Worm (Caenorhabditis elegans) whole organism, L3 larva: ENCODE results near the gene twk-11.

Experiments
- R02D3.7 ChIP-seq: fragments of 150-350 bp; optimal IDR thresholded peaks from 2 replicates; lab custom pipeline; 2014; ENCODE audit warnings: missing biosample characterization, missing genetic modification characterization
- ZK546.5 ChIP-seq: sonication (generic microtip); optimal IDR thresholded peaks from 2 replicates; lab custom pipeline; 2017; ENCODE audit warnings: missing biosample characterization, missing genetic modification characterization
- aly-2 ChIP-seq: fragments of 150-350 bp; optimal IDR thresholded peaks from 2 replicates; lab custom pipeline; 2014; ENCODE audit warnings: missing biosample characterization, missing genetic modification characterization
- ama-1 ChIP-seq: fragments of 150-350 bp; optimal IDR thresholded peaks from 2 replicates; lab custom pipeline; 2018
- ceh-16 ChIP-seq: sonication (generic microtip); optimal IDR thresholded peaks from 2 replicates; lab custom pipeline; 2017; ENCODE audit warnings: missing biosample characterization, missing genetic modification characterization
- ceh-28 ChIP-seq: fragments of 150-350 bp; optimal IDR thresholded peaks from 2 replicates; lab custom pipeline; 2014; ENCODE audit warnings: missing biosample characterization, missing genetic modification reagents, missing genetic modification characterization
- ceh-82 ChIP-seq: fragments of 150-350 bp; optimal IDR thresholded peaks from 2 replicates; lab custom pipeline; 2014; ENCODE audit warnings: missing biosample characterization, missing genetic modification characterization
- ceh-9 ChIP-seq: sonication (generic microtip); optimal IDR thresholded peaks from 2 replicates; lab custom pipeline; 2018; ENCODE audit warnings: missing biosample characterization, missing genetic modification characterization
- daf-12 ChIP-seq: fragments of 150-350 bp; optimal IDR thresholded peaks from 2 replicates; lab custom pipeline; 2014; ENCODE audit warnings: missing biosample characterization, missing genetic modification reagents, missing genetic modification characterization
- egl-27 ChIP-seq: sonication (generic microtip); optimal IDR thresholded peaks from 4 replicates; lab custom pipeline; 2017; ENCODE audit warnings: missing biosample characterization, missing genetic modification reagents, missing genetic modification characterization
- egl-5 ChIP-seq: fragments of 150-350 bp; optimal IDR thresholded peaks from 2 replicates; lab custom pipeline; 2017; ENCODE audit warnings: missing biosample characterization, missing genetic modification reagents, missing genetic modification characterization, inconsistent platforms
- elt-1 ChIP-seq: fragments of 150-350 bp; optimal IDR thresholded peaks from 2 replicates; lab custom pipeline; 2014; ENCODE audit warnings: missing biosample characterization, missing genetic modification characterization
- elt-2 ChIP-seq: sonication (generic microtip); optimal IDR thresholded peaks from 2 replicates; lab custom pipeline; 2016; ENCODE audit warnings: missing genetic modification reagents, mild to moderate bottlenecking, missing genetic modification characterization, missing compliant biosample characterization
- elt-3 ChIP-seq, 3 experiments: fragments of 150-350 bp in 1 of 3; sonication (generic microtip) in 2 of 3; optimal IDR thresholded peaks; 2 replicates in 2 of 3; 4 replicates in 1 of 3; lab custom pipeline; 2014 to 2017; ENCODE audit warnings: missing biosample characterization in 3 of 3, missing genetic modification characterization in 3 of 3
- eor-1 ChIP-seq, 2 experiments: fragments of 150-350 bp; optimal IDR thresholded peaks; 2 replicates each; lab custom pipeline; 2014 to 2018; ENCODE audit warnings: missing biosample characterization in 2 of 2, missing genetic modification characterization in 2 of 2
- fkh-10 ChIP-seq: sonication (generic microtip); optimal IDR thresholded peaks from 2 replicates; lab custom pipeline; 2017; ENCODE audit warnings: missing biosample characterization, missing genetic modification reagents, missing genetic modification characterization
- fkh-2 ChIP-seq: fragments of 150-350 bp; optimal IDR thresholded peaks from 2 replicates; lab custom pipeline; 2014; ENCODE audit warnings: missing biosample characterization, missing genetic modification reagents, missing genetic modification characterization
- fos-1 ChIP-seq: fragments of 150-350 bp; optimal IDR thresholded peaks from 2 replicates; lab custom pipeline; 2014; ENCODE audit warnings: missing biosample characterization, missing genetic modification characterization
- hmg-11 ChIP-seq: sonication (generic microtip); optimal IDR thresholded peaks from 2 replicates; lab custom pipeline; 2016; ENCODE audit warnings: missing genetic modification characterization, missing compliant biosample characterization
- jun-1 ChIP-seq: fragments of 150-350 bp; optimal IDR thresholded peaks from 2 replicates; lab custom pipeline; 2014; ENCODE audit warnings: missing biosample characterization, missing genetic modification reagents, missing genetic modification characterization
- lin-15B ChIP-seq: fragments of 150-350 bp; optimal IDR thresholded peaks from 2 replicates; lab custom pipeline; 2014; ENCODE audit warnings: missing biosample characterization, missing genetic modification characterization
- lin-39 ChIP-seq: fragments of 150-350 bp; optimal IDR thresholded peaks from 2 replicates; lab custom pipeline; 2018; ENCODE audit warnings: missing biosample characterization, missing genetic modification reagents, missing genetic modification characterization
- lsy-12 ChIP-seq: sonication (generic microtip); optimal IDR thresholded peaks from 2 replicates; lab custom pipeline; 2016; ENCODE audit warnings: mild to moderate bottlenecking, missing genetic modification characterization, missing compliant biosample characterization
- mdl-1 ChIP-seq: fragments of 150-350 bp; optimal IDR thresholded peaks from 2 replicates; lab custom pipeline; 2014; ENCODE audit warnings: missing biosample characterization, missing genetic modification characterization
- mml-1 ChIP-seq: fragments of 150-350 bp; sonication (generic microtip); optimal IDR thresholded peaks from 3 replicates; lab custom pipeline; 2014; ENCODE audit warnings: missing biosample characterization, missing genetic modification characterization
- nfya-1 ChIP-seq: sonication (generic microtip); optimal IDR thresholded peaks from 2 replicates; lab custom pipeline; 2017; ENCODE audit warnings: missing genetic modification characterization, mild to moderate bottlenecking, missing compliant biosample characterization, antibody characterized with exemption, moderate library complexity; ENCODE audit not compliant: insufficient read depth
- nhr-11 ChIP-seq: fragments of 150-350 bp; optimal IDR thresholded peaks from 2 replicates; lab custom pipeline; 2014; ENCODE audit warnings: missing biosample characterization, missing genetic modification characterization
- nhr-12 ChIP-seq: fragments of 150-350 bp; optimal IDR thresholded peaks from 2 replicates; lab custom pipeline; 2014; ENCODE audit warnings: missing biosample characterization, missing genetic modification characterization
- nhr-23 ChIP-seq: fragments of 150-350 bp; optimal IDR thresholded peaks from 2 replicates; lab custom pipeline; 2014; ENCODE audit warnings: missing biosample characterization, missing genetic modification reagents, missing genetic modification characterization
- nhr-237 ChIP-seq: fragments of 150-350 bp; optimal IDR thresholded peaks from 2 replicates; lab custom pipeline; 2014; ENCODE audit warnings: missing biosample characterization, missing genetic modification characterization
- nhr-25 ChIP-seq: sonication (generic microtip); optimal IDR thresholded peaks from 2 replicates; lab custom pipeline; 2017; ENCODE audit warnings: missing biosample characterization, missing genetic modification characterization
- nhr-28 ChIP-seq: fragments of 150-350 bp; optimal IDR thresholded peaks from 2 replicates; lab custom pipeline; 2014; ENCODE audit warnings: missing biosample characterization, missing genetic modification characterization
- nhr-43 ChIP-seq: sonication (generic microtip); optimal IDR thresholded peaks from 2 replicates; lab custom pipeline; 2016; ENCODE audit warnings: mild to moderate bottlenecking, missing genetic modification characterization, missing compliant biosample characterization; ENCODE audit not compliant: poor library complexity, severe bottlenecking
- nhr-67 ChIP-seq: fragments of 150-350 bp; optimal IDR thresholded peaks from 2 replicates; lab custom pipeline; 2014; ENCODE audit warnings: missing biosample characterization, missing genetic modification characterization
- nhr-76 ChIP-seq: fragments of 150-350 bp; sonication (generic microtip); optimal IDR thresholded peaks from 5 replicates; lab custom pipeline; 2014; ENCODE audit warnings: missing biosample characterization, missing genetic modification characterization
- nhr-77 ChIP-seq: fragments of 150-350 bp; optimal IDR thresholded peaks from 2 replicates; lab custom pipeline; 2014; ENCODE audit warnings: missing biosample characterization, missing genetic modification characterization
- pha-4 ChIP-seq: fragments of 150-350 bp; optimal IDR thresholded peaks from 2 replicates; lab custom pipeline; 2014; ENCODE audit warnings: missing biosample characterization, missing genetic modification reagents, missing genetic modification characterization
- pqm-1 ChIP-seq: fragments of 150-350 bp; optimal IDR thresholded peaks from 2 replicates; lab custom pipeline; 2017; ENCODE audit warnings: missing biosample characterization, missing genetic modification characterization, inconsistent platforms
- sea-2 ChIP-seq: fragments of 150-350 bp; sonication (generic microtip); optimal IDR thresholded peaks from 4 replicates; lab custom pipeline; 2014; ENCODE audit warnings: missing biosample characterization, missing genetic modification reagents, missing genetic modification characterization
- skn-1 ChIP-seq: fragments of 150-350 bp; optimal IDR thresholded peaks from 2 replicates; lab custom pipeline; 2014; ENCODE audit warnings: missing biosample characterization, missing genetic modification characterization
- snpc-4 ChIP-seq: fragments of 150-350 bp; optimal IDR thresholded peaks from 2 replicates; lab custom pipeline; 2014; ENCODE audit warnings: missing biosample characterization, missing genetic modification characterization
- tbx-2 ChIP-seq: sonication (generic microtip); optimal IDR thresholded peaks from 2 replicates; lab custom pipeline; 2016; ENCODE audit warnings: mild to moderate bottlenecking, missing genetic modification characterization, missing compliant biosample characterization
- unc-39 ChIP-seq: sonication (generic microtip); optimal IDR thresholded peaks from 4 replicates; lab custom pipeline; 2017; ENCODE audit warnings: missing biosample characterization, missing genetic modification characterization
- unc-62 ChIP-seq: fragments of 150-350 bp; sonication (generic microtip); optimal IDR thresholded peaks from 4 replicates; lab custom pipeline; 2014; ENCODE audit warnings: missing biosample characterization, missing genetic modification reagents, missing genetic modification characterization
- zag-1 ChIP-seq: fragments of 150-350 bp; optimal IDR thresholded peaks from 2 replicates; lab custom pipeline; 2014; ENCODE audit warnings: missing biosample characterization, missing genetic modification characterization
- ztf-11 ChIP-seq: fragments of 150-350 bp; optimal IDR thresholded peaks from 2 replicates; lab custom pipeline; 2014; ENCODE audit warnings: missing biosample characterization, missing genetic modification characterization
- ztf-4 ChIP-seq: fragments of 150-350 bp; optimal IDR thresholded peaks from 2 replicates; lab custom pipeline; 2014; ENCODE audit warnings: missing biosample characterization, missing genetic modification characterization

twk-11 gene

ce11 chrV:6997041-6997552 is 39.3 kb downstream of the twk-11 start, which contains the start of gene nhr-107:
TSS of gene nhr-107 (minus strand) at chrV:6997091.
- TF ChIP-seq eor-1 (tag; optimal IDR thresholded peaks at IDR 0.05; lab: Kevin White, UChicago) (no peak), ZK546.5 (no peak), R02D3.7 (tag; lab: Kevin White, UChicago) (no peak), nhr-237 (tag; lab: Kevin White, UChicago) (no peak), nhr-11 (no peak), nhr-77 (tag; lab: Kevin White, UChicago) (no peak), lin-39 (tag; lab: Kevin White, UChicago) (no peak), nfya-1 (tag; lab: Kevin White, UChicago) (no peak), aly-2 (tag; lab: Kevin White, UChicago) (no peak), mdl-1 (tag; lab: Kevin White, UChicago) (no peak), egl-5 (tag; lab: Kevin White, UChicago) (no peak), lsy-12 (tag; lab: Kevin White, UChicago) (no peak), sea-2 (GFP tag; lab: Kevin White, UChicago) (no peak), pqm-1 (peak; percentile 33), ama-1 (no peak), zag-1 (tag; lab: Kevin White, UChicago) (no peak), elt-2 (tag; lab: Kevin White, UChicago) (peak; percentile 70)

ce11 chrV:6993999-6994398 is 42.4 kb downstream of the twk-11 start:
- TF ChIP-seq pqm-1 (peak; percentile 89), egl-5 (tag; lab: Kevin White, UChicago) (no peak), ceh-9 (tag; lab: Kevin White, UChicago) (no peak), nhr-11 (no peak), jun-1 (tag; lab: Kevin White, UChicago) (peak; percentile 59), nhr-12 (no peak), mdl-1 (tag; lab: Kevin White, UChicago) (no peak), nfya-1 (tag; lab: Kevin White, UChicago) (peak; percentile 13), nhr-23 (tag; lab: Kevin White, UChicago) (peak; percentile 43), lin-15B (tag; lab: Kevin White, UChicago) (no peak), aly-2 (tag; lab: Kevin White, UChicago) (no peak), ceh-82 (tag; lab: Kevin White, UChicago) (no peak), egl-27 (tag; lab: Kevin White, UChicago) (peak; percentile 86), mml-1 (tag; lab: Kevin White, UChicago) (no peak), lin-39 (tag; lab: Kevin White, UChicago) (no peak), zag-1 (tag; lab: Kevin White, UChicago) (no peak), ZK546.5 (no peak), nhr-77 (tag; lab: Kevin White, UChicago) (no peak), fkh-2 (tag; lab: Kevin White, UChicago) (no peak), nhr-76 (tag; lab: Kevin White, UChicago) (peak; percentile 82), nhr-237 (tag; lab: Kevin White, UChicago) (no peak), elt-2 (tag; lab: Kevin White, UChicago) (peak; percentile 78), elt-3 (tag; optimal IDR thresholded peaks at IDR 0.05; lab: Kevin White, UChicago) (no peak), ztf-4 (tag; lab: Kevin White, UChicago) (no peak), fkh-10 (no peak), unc-62 (GFP tag; lab: Kevin White, UChicago) (no peak), R02D3.7 (tag; lab: Kevin White, UChicago) (no peak), eor-1 (tag; optimal IDR thresholded peaks at IDR 0.05; lab: Kevin White, UChicago) (no peak), lsy-12 (tag; lab: Kevin White, UChicago) (no peak), daf-12 (tag; lab: Kevin White, UChicago) (no peak), unc-39 (tag; lab: Kevin White, UChicago) (no peak), tbx-2 (tag; lab: Kevin White, UChicago) (no peak), nhr-43 (tag; lab: Kevin White, UChicago) (peak; percentile 75), ceh-16 (tag; lab: Kevin White, UChicago) (no peak), sea-2 (GFP tag; lab: Kevin White, UChicago) (no peak), nhr-25 (tag; lab: Kevin White, UChicago) (peak; percentile 74), ama-1 (no peak), ceh-28 (tag; lab: Kevin White, UChicago) (no peak), elt-1 (tag; lab: Kevin White, UChicago) (no peak), nhr-67 (tag; lab: Kevin White, UChicago) (no peak), nhr-28 (tag; lab: Kevin White, UChicago) (no peak), snpc-4 (no peak), skn-1 (no peak), fos-1 (tag; lab: Kevin White, UChicago) (no peak), pha-4 (peak; percentile 37), ztf-11 (no peak), hmg-11 (tag; lab: Kevin White, UChicago) (no peak)
